Worm (Caenorhabditis elegans) whole organism, young adult: ENCODE results near the gene ins-35.

Experiments used
- B0336.3 ChIP-seq: fragments of 200-800 bp; sonication (Bioruptor generic); IDR thresholded peaks from 2 replicates; pipeline ENCODE4 v1.3.6; 2022; ENCODE audit warnings: missing genetic modification characterization, missing compliant biosample characterization
- C06A6.2 ChIP-seq: fragments of 200-800 bp; sonication (Bioruptor generic); conservative IDR thresholded peaks from 2 replicates; pipeline ENCODE4 v1.3.6; 2022; ENCODE audit warnings: missing genetic modification characterization, missing compliant biosample characterization
- C17E4.6 ChIP-seq: fragments of 200-800 bp; sonication (Bioruptor generic); IDR thresholded peaks from 2 replicates; pipeline ENCODE4 v1.3.6; 2022; ENCODE audit warnings: missing genetic modification reagents, missing genetic modification characterization, missing compliant biosample characterization
- D2030.7 ChIP-seq: fragments of 200-800 bp; sonication (Bioruptor generic); IDR thresholded peaks from 2 replicates; pipeline ENCODE4 v1.3.6; 2022; ENCODE audit warnings: missing genetic modification reagents, missing genetic modification characterization, missing compliant biosample characterization
- F10E7.11 ChIP-seq: sonication (generic microtip); optimal IDR thresholded peaks from 2 replicates; lab custom pipeline; 2017; ENCODE audit warnings: mild to moderate bottlenecking, missing genetic modification characterization, moderate library complexity, missing compliant biosample characterization
- F22D6.2 ChIP-seq: sonication (generic microtip); optimal IDR thresholded peaks from 2 replicates; lab custom pipeline; 2016; ENCODE audit warnings: mild to moderate bottlenecking, missing genetic modification characterization, missing compliant biosample characterization
- F52B5.7 ChIP-seq: sonication (generic microtip); optimal IDR thresholded peaks from 2 replicates; lab custom pipeline; 2016; ENCODE audit warnings: mild to moderate bottlenecking, missing genetic modification characterization, missing compliant biosample characterization
- F57C9.4 ChIP-seq: sonication (generic microtip); optimal IDR thresholded peaks from 2 replicates; lab custom pipeline; 2017; ENCODE audit warnings: mild to moderate bottlenecking, missing genetic modification characterization, missing compliant biosample characterization
- K11D2.4 ChIP-seq: fragments of 200-800 bp; sonication (Bioruptor generic); IDR thresholded peaks from 2 replicates; pipeline ENCODE4 v1.3.6; 2022; ENCODE audit warnings: missing genetic modification reagents, missing genetic modification characterization, missing compliant biosample characterization
- T07F8.4 ChIP-seq: sonication (generic microtip); optimal IDR thresholded peaks from 2 replicates; lab custom pipeline; 2016; ENCODE audit warnings: mild to moderate bottlenecking, missing genetic modification characterization, moderate library complexity, missing compliant biosample characterization
- T26A5.8 ChIP-seq: sonication (generic microtip); optimal IDR thresholded peaks from 2 replicates; lab custom pipeline; 2016; ENCODE audit warnings: missing genetic modification characterization, missing compliant biosample characterization
- Y56A3A.18 ChIP-seq: fragments of 200-800 bp; sonication (Bioruptor generic); IDR thresholded peaks from 2 replicates; pipeline ENCODE4 v1.3.6; 2022; ENCODE audit warnings: missing genetic modification reagents, missing genetic modification characterization, missing compliant biosample characterization
- Y79H2A.3 ChIP-seq: fragments of 200-800 bp; sonication (Bioruptor generic); conservative IDR thresholded peaks from 2 replicates; pipeline ENCODE4 v1.3.6; 2022; ENCODE audit warnings: missing genetic modification reagents, missing genetic modification characterization, missing compliant biosample characterization
- akir-1 ChIP-seq: fragments of 200-800 bp; sonication (Bioruptor generic); optimal IDR thresholded peaks from 2 replicates; lab custom pipeline; 2018; ENCODE audit warnings: mild to moderate bottlenecking, missing genetic modification characterization, moderate library complexity, missing compliant biosample characterization
- atf-7 ChIP-seq: sonication (generic microtip); optimal IDR thresholded peaks from 2 replicates; lab custom pipeline; 2017; ENCODE audit warnings: mild to moderate bottlenecking, missing genetic modification characterization, missing compliant biosample characterization
- attf-5 ChIP-seq: fragments of 200-800 bp; sonication (Bioruptor generic); optimal IDR thresholded peaks from 2 replicates; lab custom pipeline; 2018; ENCODE audit warnings: mild to moderate bottlenecking, missing genetic modification characterization, missing compliant biosample characterization
- attf-6 ChIP-seq: fragments of 200-800 bp; sonication (Bioruptor generic); IDR thresholded peaks from 2 replicates; pipeline ENCODE4 v1.3.6; 2022; ENCODE audit warnings: missing genetic modification reagents, missing genetic modification characterization, missing compliant biosample characterization
- bed-2 ChIP-seq: fragments of 200-800 bp; sonication (Bioruptor generic); IDR thresholded peaks from 2 replicates; pipeline ENCODE4 v1.3.6; 2022; ENCODE audit warnings: missing genetic modification reagents, missing genetic modification characterization, missing compliant biosample characterization
- cebp-2 ChIP-seq: fragments of 200-800 bp; sonication (Bioruptor generic); IDR thresholded peaks from 2 replicates; pipeline ENCODE4 v1.3.6; 2022; ENCODE audit warnings: missing genetic modification characterization, missing compliant biosample characterization
- ceh-100 ChIP-seq: fragments of 200-800 bp; sonication (Bioruptor generic); IDR thresholded peaks from 2 replicates; pipeline ENCODE4 v1.3.6; 2022; ENCODE audit warnings: missing genetic modification reagents, missing genetic modification characterization, missing compliant biosample characterization
- ceh-27 ChIP-seq: fragments of 200-800 bp; sonication (Bioruptor generic); optimal IDR thresholded peaks from 2 replicates; lab custom pipeline; 2018; ENCODE audit warnings: mild to moderate bottlenecking, missing genetic modification characterization, moderate library complexity, missing compliant biosample characterization
- ceh-91 ChIP-seq: fragments of 200-800 bp; sonication (Bioruptor generic); IDR thresholded peaks from 2 replicates; pipeline ENCODE4 v1.3.6; 2022; ENCODE audit warnings: missing genetic modification reagents, missing genetic modification characterization, missing compliant biosample characterization
- die-1 ChIP-seq: sonication (generic microtip); optimal IDR thresholded peaks from 2 replicates; lab custom pipeline; 2016; ENCODE audit warnings: missing genotype, mild to moderate bottlenecking, missing genetic modification characterization, missing compliant biosample characterization
- dpff-1 ChIP-seq: sonication (generic microtip); optimal IDR thresholded peaks from 2 replicates; lab custom pipeline; 2017; ENCODE audit warnings: mild to moderate bottlenecking, missing genetic modification characterization, missing compliant biosample characterization
- efl-1 ChIP-seq: fragments of 150-350 bp; optimal IDR thresholded peaks from 2 replicates; lab custom pipeline; 2014; ENCODE audit warnings: missing biosample characterization, missing genetic modification reagents, missing genetic modification characterization
- egl-18 ChIP-seq: fragments of 200-800 bp; sonication (Bioruptor generic); IDR thresholded peaks from 2 replicates; pipeline ENCODE4 v1.3.6; 2022; ENCODE audit warnings: missing genetic modification reagents, missing genetic modification characterization, missing compliant biosample characterization
- egl-44 ChIP-seq: fragments of 200-800 bp; sonication (Bioruptor generic); IDR thresholded peaks from 2 replicates; pipeline ENCODE4 v1.3.6; 2022; ENCODE audit warnings: missing genetic modification reagents, missing genetic modification characterization, missing compliant biosample characterization
- hmg-20 ChIP-seq: fragments of 200-800 bp; sonication (Bioruptor generic); IDR thresholded peaks from 2 replicates; pipeline ENCODE4 v1.3.6; 2022; ENCODE audit warnings: missing genetic modification reagents, missing genetic modification characterization, missing compliant biosample characterization
- let-607 ChIP-seq, 2 experiments: fragments of 200-800 bp in 1 of 2; sonication (Bioruptor generic) in 1 of 2; sonication (generic microtip) in 1 of 2; optimal IDR thresholded peaks; 2 replicates each; lab custom pipeline; 2016 to 2018; ENCODE audit warnings: mild to moderate bottlenecking in 2 of 2, missing compliant biosample characterization in 2 of 2, missing genetic modification characterization in 2 of 2, moderate library complexity in 2 of 2, missing genotype in 1 of 2
- lin-35 ChIP-seq, 3 experiments: fragments of 150-350 bp in 2 of 3; sonication (generic microtip) in 1 of 3; optimal IDR thresholded peaks; 2 replicates each; lab custom pipeline; 2014 to 2018; ENCODE audit warnings: missing biosample characterization in 3 of 3, missing genetic modification characterization in 3 of 3, missing genetic modification reagents in 3 of 3
- lin-40 ChIP-seq: sonication (generic microtip); optimal IDR thresholded peaks from 2 replicates; lab custom pipeline; 2016; ENCODE audit warnings: missing genetic modification characterization, mild to moderate bottlenecking, missing compliant biosample characterization, missing genotype, missing genetic modification reagents
- lsy-27 ChIP-seq: sonication (generic microtip); optimal IDR thresholded peaks from 2 replicates; lab custom pipeline; 2017; ENCODE audit warnings: missing genetic modification characterization, mild to moderate bottlenecking, missing compliant biosample characterization, antibody characterized with exemption, missing genotype, borderline replicate concordance; ENCODE audit not compliant: insufficient read depth
- madf-8 ChIP-seq: fragments of 200-800 bp; sonication (Bioruptor generic); conservative IDR thresholded peaks from 2 replicates; pipeline ENCODE4 v1.3.6; 2022; ENCODE audit warnings: missing genetic modification reagents, missing genetic modification characterization, missing compliant biosample characterization
- mes-4 ChIP-seq: sonication (generic microtip); optimal IDR thresholded peaks from 2 replicates; lab custom pipeline; 2016; ENCODE audit warnings: missing genotype, missing genetic modification characterization, missing compliant biosample characterization
- mxl-1 ChIP-seq: sonication (generic microtip); optimal IDR thresholded peaks from 2 replicates; lab custom pipeline; 2016; ENCODE audit warnings: missing genetic modification characterization, missing compliant biosample characterization
- nfya-2 ChIP-seq: fragments of 200-800 bp; sonication (Bioruptor generic); IDR thresholded peaks from 2 replicates; pipeline ENCODE4 v1.3.6; 2022; ENCODE audit warnings: missing genetic modification reagents, missing genetic modification characterization, missing compliant biosample characterization
- nfyb-1 ChIP-seq: fragments of 200-800 bp; sonication (Bioruptor generic); IDR thresholded peaks from 2 replicates; pipeline ENCODE4 v1.3.6; 2022; ENCODE audit warnings: missing genetic modification reagents, missing genetic modification characterization, missing compliant biosample characterization
- nhr-27 ChIP-seq: fragments of 200-800 bp; sonication (Bioruptor generic); optimal IDR thresholded peaks from 2 replicates; lab custom pipeline; 2018; ENCODE audit warnings: mild to moderate bottlenecking, missing genetic modification characterization, moderate library complexity, missing compliant biosample characterization
- nhr-90 ChIP-seq: sonication (generic microtip); optimal IDR thresholded peaks from 2 replicates; lab custom pipeline; 2016; ENCODE audit warnings: missing genotype, mild to moderate bottlenecking, missing genetic modification characterization, missing compliant biosample characterization
- pbrm-1 ChIP-seq: fragments of 200-800 bp; sonication (Bioruptor generic); IDR thresholded peaks from 2 replicates; pipeline ENCODE4 v1.3.6; 2022; ENCODE audit warnings: missing genetic modification reagents, missing genetic modification characterization, missing compliant biosample characterization
- rcor-1 ChIP-seq: fragments of 200-800 bp; sonication (Bioruptor generic); IDR thresholded peaks from 2 replicates; pipeline ENCODE4 v1.3.6; 2022; ENCODE audit warnings: missing genetic modification reagents, missing genetic modification characterization, missing compliant biosample characterization
- snpc-4 ChIP-seq, 5 experiments: fragments of 150-350 bp in 1 of 5; sonication (generic microtip) in 4 of 5; optimal IDR thresholded peaks; 2 replicates each; lab custom pipeline; 2014 to 2018; ENCODE audit warnings: missing genetic modification characterization in 5 of 5, missing biosample characterization in 3 of 5, antibody characterized with exemption in 2 of 5, mild to moderate bottlenecking in 2 of 5, missing compliant biosample characterization in 2 of 5, missing genotype in 2 of 5, moderate library complexity in 2 of 5, missing genetic modification reagents in 1 of 5
- somi-1 ChIP-seq: fragments of 200-800 bp; sonication (Bioruptor generic); optimal IDR thresholded peaks from 2 replicates; lab custom pipeline; 2018; ENCODE audit warnings: mild to moderate bottlenecking, missing genetic modification characterization, missing compliant biosample characterization
- tbp1 ChIP-seq: fragments of 200-800 bp; sonication (Bioruptor generic); optimal IDR thresholded peaks from 2 replicates; lab custom pipeline; 2018; ENCODE audit warnings: mild to moderate bottlenecking, missing genetic modification characterization, missing compliant biosample characterization
- tlf-1 ChIP-seq: fragments of 200-800 bp; sonication (Bioruptor generic); optimal IDR thresholded peaks from 2 replicates; lab custom pipeline; 2018; ENCODE audit warnings: mild to moderate bottlenecking, missing genetic modification characterization, missing compliant biosample characterization
- ztf-18 ChIP-seq: sonication (generic microtip); optimal IDR thresholded peaks from 2 replicates; lab custom pipeline; 2016; ENCODE audit warnings: missing genotype, mild to moderate bottlenecking, missing genetic modification characterization, missing compliant biosample characterization
- ztf-26 ChIP-seq: sonication (generic microtip); optimal IDR thresholded peaks from 2 replicates; lab custom pipeline; 2017; ENCODE audit warnings: missing genetic modification characterization, missing compliant biosample characterization
- ztf-28 ChIP-seq: fragments of 200-800 bp; sonication (Bioruptor generic); IDR thresholded peaks from 2 replicates; pipeline ENCODE4 v1.3.6; 2022; ENCODE audit warnings: missing genetic modification reagents, missing genetic modification characterization, missing compliant biosample characterization
- ztf-3 ChIP-seq: fragments of 200-800 bp; sonication (Bioruptor generic); optimal IDR thresholded peaks from 2 replicates; lab custom pipeline; 2018; ENCODE audit warnings: mild to moderate bottlenecking, missing genetic modification characterization, missing compliant biosample characterization

Gene ins-35

ce11 chrV:20412225-20412624 is 36.9 kb downstream of the ins-35 start (continued):
- TF ChIP-seq let-607 (tag; optimal IDR thresholded peaks at IDR 0.05; lab: Kevin White, UChicago) (peak in 1 of 2 experiments; percentile 11), lsy-27 (no peak), tbp1 (GFP tag; lab: Kevin White, UChicago) (no peak), K11D2.4 (GFP tag; lab: Robert Waterston, UW) (no peak), F52B5.7 (tag; lab: Kevin White, UChicago) (no peak), ztf-18 (tag; lab: Kevin White, UChicago) (no peak), Y79H2A.3 (GFP tag; lab: Robert Waterston, UW) (no peak), hmg-20 (GFP tag; lab: Robert Waterston, UW) (no peak), dpff-1 (tag; lab: Kevin White, UChicago) (no peak), F10E7.11 (no peak), efl-1 (no peak), C17E4.6 (GFP tag; lab: Robert Waterston, UW) (no peak), mxl-1 (tag; lab: Kevin White, UChicago) (no peak), die-1 (tag; lab: Kevin White, UChicago) (no peak), ceh-27 (no peak), ztf-26 (no peak), bed-2 (no peak), madf-8 (GFP tag; lab: Robert Waterston, UW) (no peak), snpc-4 (GFP tag; optimal IDR thresholded peaks at IDR 0.05; lab: Kevin White, UChicago) (no peak), snpc-4 (tag; optimal IDR thresholded peaks at IDR 0.05; lab: Kevin White, UChicago) (no peak), somi-1 (GFP tag; lab: Kevin White, UChicago) (no peak), atf-7 (tag; lab: Kevin White, UChicago) (peak; percentile 62), ztf-28 (GFP tag; lab: Robert Waterston, UW) (no peak), T07F8.4 (tag; lab: Kevin White, UChicago) (no peak), D2030.7 (GFP tag; lab: Robert Waterston, UW) (no peak), nfya-2 (GFP tag; lab: Robert Waterston, UW) (no peak), tlf-1 (GFP tag; lab: Kevin White, UChicago) (peak; percentile 19), egl-18 (GFP tag; lab: Robert Waterston, UW) (no peak), T26A5.8 (tag; lab: Kevin White, UChicago) (no peak), ceh-91 (GFP tag; lab: Robert Waterston, UW) (no peak), B0336.3 (GFP tag; lab: Robert Waterston, UW) (no peak), F22D6.2 (tag; lab: Kevin White, UChicago) (no peak), lin-35 (GFP tag; optimal IDR thresholded peaks at IDR 0.05; lab: Kevin White, UChicago) (no peak), attf-5 (no peak), nfyb-1 (no peak), cebp-2 (GFP tag; lab: Robert Waterston, UW) (no peak), egl-44 (0 out of 2 replicates have a peak, but pooled peaks have one; percentile 47), Y56A3A.18 (GFP tag; lab: Robert Waterston, UW) (peak; percentile 49; the same call in 1 of the 2 replicates), pbrm-1 (no peak), akir-1 (GFP tag; lab: Kevin White, UChicago) (no peak), nhr-90 (tag; lab: Kevin White, UChicago) (peak; percentile 16), attf-6 (GFP tag; lab: Robert Waterston, UW) (no peak), mes-4 (no peak), F57C9.4 (tag; lab: Kevin White, UChicago) (no peak), rcor-1 (no peak), ztf-3 (GFP tag; lab: Kevin White, UChicago) (no peak), C06A6.2 (GFP tag; lab: Robert Waterston, UW) (no peak), nhr-27 (no peak), ceh-100 (no peak), lin-40 (tag; lab: Kevin White, UChicago) (peak; percentile 1)
